Worm (Caenorhabditis elegans) whole organism, L2 larva: ENCODE measurements around the gene C54D1.7.
A peak's percentile ranks its signal among the peaks of the same experiment; 100 is the strongest.

Source experiments
- ceh-82 ChIP-seq: fragments of 150-350 bp; optimal IDR thresholded peaks from 2 replicates; lab custom pipeline; 2014; ENCODE audit warnings: missing biosample characterization, missing genetic modification characterization
- elt-1 ChIP-seq: fragments of 150-350 bp; optimal IDR thresholded peaks from 2 replicates; lab custom pipeline; 2014; ENCODE audit warnings: missing biosample characterization, missing genetic modification characterization
- elt-3 ChIP-seq: sonication (generic microtip); optimal IDR thresholded peaks from 2 replicates; lab custom pipeline; 2017; ENCODE audit warnings: missing biosample characterization, missing genetic modification characterization
- fos-1 ChIP-seq: fragments of 150-350 bp; optimal IDR thresholded peaks from 2 replicates; lab custom pipeline; 2014; ENCODE audit warnings: missing biosample characterization, missing genetic modification characterization
- lin-13 ChIP-seq: fragments of 150-350 bp; optimal IDR thresholded peaks from 2 replicates; lab custom pipeline; 2014; ENCODE audit warnings: missing biosample characterization, missing genetic modification reagents, missing genetic modification characterization
- nhr-10 ChIP-seq: sonication (generic microtip); optimal IDR thresholded peaks from 2 replicates; lab custom pipeline; 2017; ENCODE audit warnings: missing biosample characterization, missing genetic modification characterization
- nhr-11 ChIP-seq: fragments of 150-350 bp; optimal IDR thresholded peaks from 2 replicates; lab custom pipeline; 2014; ENCODE audit warnings: missing biosample characterization, missing genetic modification characterization

ce11 chrX:7181627-7182026 lies 25.8 kb upstream of the C54D1.7 start:
- peak; percentile 38 for TF ChIP-seq ceh-82 (tag; lab: Kevin White, UChicago)
- peak; percentile 96 for TF ChIP-seq fos-1
- peak; percentile 82 for TF ChIP-seq lin-13
- TF ChIP-seq nhr-11 (tag; lab: Kevin White, UChicago), result no peak
- TF ChIP-seq elt-3 (tag; lab: Kevin White, UChicago), result no peak
- TF ChIP-seq elt-1, result no peak
- TF ChIP-seq nhr-10 (tag; lab: Kevin White, UChicago), result peak; percentile 83
